Worm (Caenorhabditis elegans) whole organism, early embryonic: ENCODE results near the gene M176.11.
"Not testable (repeated sequence)": the region's sequence is repeated elsewhere in the genome, so short reads cannot be mapped to it uniquely, and the experiment has no call there.

Source experiments
- F13C5.2 ChIP-seq: sonication (generic microtip); optimal IDR thresholded peaks from 2 replicates; lab custom pipeline; 2017; ENCODE audit warnings: mild to moderate bottlenecking, missing genetic modification characterization, inconsistent platforms, missing compliant biosample characterization
- ama-1 ChIP-seq: fragments of 150-350 bp; optimal IDR thresholded peaks from 2 replicates; lab custom pipeline; 2014
- ceh-13 ChIP-seq: fragments of 200-800 bp; sonication (Bioruptor generic); optimal IDR thresholded peaks from 2 replicates; lab custom pipeline; 2018; ENCODE audit warnings: mild to moderate bottlenecking, missing genetic modification characterization, missing compliant biosample characterization
- ceh-36 ChIP-seq: sonication (generic microtip); optimal IDR thresholded peaks from 2 replicates; lab custom pipeline; 2016; ENCODE audit warnings: missing genetic modification characterization, inconsistent platforms, missing compliant biosample characterization
- ets-7 ChIP-seq: sonication (generic microtip); optimal IDR thresholded peaks from 2 replicates; lab custom pipeline; 2016; ENCODE audit warnings: missing genotype, missing genetic modification characterization, missing compliant biosample characterization
- flt-1 ChIP-seq: fragments of 200-800 bp; sonication (Bioruptor generic); IDR thresholded peaks from 2 replicates; pipeline ENCODE4 v1.3.6; 2022; ENCODE audit warnings: missing genetic modification characterization, missing compliant biosample characterization
- hmbx-1 ChIP-seq: sonication (generic microtip); optimal IDR thresholded peaks from 2 replicates; lab custom pipeline; 2016; ENCODE audit warnings: mild to moderate bottlenecking, missing genetic modification characterization, missing compliant biosample characterization
- hmg-4 ChIP-seq: fragments of 200-800 bp; sonication (Bioruptor generic); optimal IDR thresholded peaks from 2 replicates; lab custom pipeline; 2018; ENCODE audit warnings: mild to moderate bottlenecking, missing genetic modification characterization, missing compliant biosample characterization
- hnd-1 ChIP-seq: sonication (generic microtip); optimal IDR thresholded peaks from 2 replicates; lab custom pipeline; 2016; ENCODE audit warnings: missing genetic modification characterization, missing compliant biosample characterization
- pes-1 ChIP-seq: fragments of 200-800 bp; sonication (Bioruptor generic); IDR thresholded peaks from 2 replicates; pipeline ENCODE4 v1.3.6; 2022; ENCODE audit warnings: missing genetic modification reagents, missing genetic modification characterization, missing compliant biosample characterization
- scrt-1 ChIP-seq: fragments of 200-800 bp; sonication (Bioruptor generic); IDR thresholded peaks from 2 replicates; pipeline ENCODE4 v1.3.6; 2022; ENCODE audit warnings: missing genetic modification characterization, missing compliant biosample characterization
- sea-1 ChIP-seq: fragments of 200-800 bp; sonication (Bioruptor generic); conservative IDR thresholded peaks from 2 replicates; pipeline ENCODE4 v1.3.6; 2022; ENCODE audit warnings: missing genetic modification characterization, missing compliant biosample characterization
- tbx-11 ChIP-seq: fragments of 200-800 bp; sonication (Bioruptor generic); IDR thresholded peaks from 2 replicates; pipeline ENCODE4 v1.3.6; 2022; ENCODE audit warnings: missing genetic modification characterization, missing compliant biosample characterization

DNA sequence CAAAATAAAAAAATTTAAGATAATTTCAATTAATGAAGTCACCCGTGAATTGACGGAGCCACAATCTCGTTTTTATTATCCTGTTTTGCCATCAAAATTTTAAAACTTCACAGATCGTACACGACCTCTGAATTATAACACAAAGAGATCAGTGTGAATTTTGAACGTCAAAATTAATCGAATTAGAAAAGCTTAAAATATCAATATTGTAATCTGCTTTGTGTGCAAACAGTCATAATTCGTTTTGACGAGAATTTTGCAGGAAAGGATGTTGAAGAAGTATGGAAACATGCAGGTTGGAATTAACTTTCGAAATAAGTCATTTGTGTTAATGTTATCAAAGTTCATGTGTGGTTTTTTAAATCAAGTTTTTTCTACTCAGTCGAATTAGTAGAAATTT lies 39.8 kb downstream of the M176.11 start, which contains the start of gene chil-21:
- not testable (repeated sequence) for TF ChIP-seq hnd-1 (tag; lab: Kevin White, UChicago); pes-1 (GFP tag; lab: Robert Waterston, UW); ets-7; ceh-13 (GFP tag; lab: Kevin White, UChicago); sea-1 (GFP tag; lab: Robert Waterston, UW); hmg-4; flt-1 (GFP tag; lab: Robert Waterston, UW); ama-1 (lab: Kevin White, UChicago); F13C5.2 (tag; lab: Kevin White, UChicago); ceh-36 (tag; lab: Kevin White, UChicago); tbx-11 (GFP tag; lab: Robert Waterston, UW); hmbx-1 (tag; lab: Kevin White, UChicago); scrt-1 (GFP tag; lab: Robert Waterston, UW)
